Worm (Caenorhabditis elegans) whole organism, young adult: ENCODE measurements around the gene F48F5.8.

ENCODE experiments used
- B0019.2 ChIP-seq: fragments of 200-800 bp; sonication (Bioruptor generic); conservative IDR thresholded peaks from 2 replicates; pipeline ENCODE4 v1.3.6; 2022; ENCODE audit warnings: missing genetic modification reagents, missing genetic modification characterization, missing compliant biosample characterization
- C06A6.2 ChIP-seq: fragments of 200-800 bp; sonication (Bioruptor generic); conservative IDR thresholded peaks from 2 replicates; pipeline ENCODE4 v1.3.6; 2022; ENCODE audit warnings: missing genetic modification characterization, missing compliant biosample characterization
- D2030.7 ChIP-seq: fragments of 200-800 bp; sonication (Bioruptor generic); IDR thresholded peaks from 2 replicates; pipeline ENCODE4 v1.3.6; 2022; ENCODE audit warnings: missing genetic modification reagents, missing genetic modification characterization, missing compliant biosample characterization
- F10E7.11 ChIP-seq: sonication (generic microtip); optimal IDR thresholded peaks from 2 replicates; lab custom pipeline; 2017; ENCODE audit warnings: mild to moderate bottlenecking, missing genetic modification characterization, moderate library complexity, missing compliant biosample characterization
- F33H1.4 ChIP-seq: fragments of 200-800 bp; sonication (Bioruptor generic); IDR thresholded peaks from 2 replicates; pipeline ENCODE4 v1.3.6; 2022; ENCODE audit warnings: missing genetic modification reagents, missing genetic modification characterization, missing compliant biosample characterization
- F55B11.4 ChIP-seq: sonication (generic microtip); optimal IDR thresholded peaks from 2 replicates; lab custom pipeline; 2016; ENCODE audit warnings: missing compliant biosample characterization, missing genetic modification characterization, borderline replicate concordance; ENCODE audit not compliant: insufficient read depth
- F57A8.1 ChIP-seq: fragments of 200-800 bp; sonication (Bioruptor generic); optimal IDR thresholded peaks from 2 replicates; lab custom pipeline; 2018; ENCODE audit warnings: mild to moderate bottlenecking, missing genetic modification characterization, moderate library complexity, missing compliant biosample characterization
- K11D2.4 ChIP-seq: fragments of 200-800 bp; sonication (Bioruptor generic); IDR thresholded peaks from 2 replicates; pipeline ENCODE4 v1.3.6; 2022; ENCODE audit warnings: missing genetic modification reagents, missing genetic modification characterization, missing compliant biosample characterization
- K12H6.12 ChIP-seq: fragments of 200-800 bp; sonication (Bioruptor generic); optimal IDR thresholded peaks from 2 replicates; lab custom pipeline; 2018; ENCODE audit warnings: mild to moderate bottlenecking, missing genetic modification characterization, missing compliant biosample characterization
- Y67H2A.10 ChIP-seq: fragments of 200-800 bp; sonication (Bioruptor generic); conservative IDR thresholded peaks from 2 replicates; pipeline ENCODE4 v1.3.6; 2022; ENCODE audit warnings: missing genetic modification reagents, missing genetic modification characterization, missing compliant biosample characterization
- Y95B8A.8 ChIP-seq: fragments of 200-800 bp; sonication (Bioruptor generic); IDR thresholded peaks from 2 replicates; pipeline ENCODE4 v1.3.6; 2022; ENCODE audit warnings: missing genetic modification reagents, missing genetic modification characterization, missing compliant biosample characterization
- ZK185.1 ChIP-seq: sonication (generic microtip); optimal IDR thresholded peaks from 2 replicates; lab custom pipeline; 2016; ENCODE audit warnings: mild to moderate bottlenecking, missing genetic modification characterization, missing compliant biosample characterization; ENCODE audit not compliant: poor library complexity, severe bottlenecking
- aptf-2 ChIP-seq: fragments of 200-800 bp; sonication (Bioruptor generic); conservative IDR thresholded peaks from 2 replicates; pipeline ENCODE4 v1.3.6; 2022; ENCODE audit warnings: missing genetic modification reagents, missing genetic modification characterization, missing compliant biosample characterization
- aptf-3 ChIP-seq: fragments of 200-800 bp; sonication (Bioruptor generic); IDR thresholded peaks from 2 replicates; pipeline ENCODE4 v1.3.6; 2022; ENCODE audit warnings: missing genetic modification characterization, missing compliant biosample characterization
- attf-6 ChIP-seq: fragments of 200-800 bp; sonication (Bioruptor generic); IDR thresholded peaks from 2 replicates; pipeline ENCODE4 v1.3.6; 2022; ENCODE audit warnings: missing genetic modification reagents, missing genetic modification characterization, missing compliant biosample characterization
- bed-2 ChIP-seq: fragments of 200-800 bp; sonication (Bioruptor generic); IDR thresholded peaks from 2 replicates; pipeline ENCODE4 v1.3.6; 2022; ENCODE audit warnings: missing genetic modification reagents, missing genetic modification characterization, missing compliant biosample characterization
- cebp-2 ChIP-seq: fragments of 200-800 bp; sonication (Bioruptor generic); IDR thresholded peaks from 2 replicates; pipeline ENCODE4 v1.3.6; 2022; ENCODE audit warnings: missing genetic modification characterization, missing compliant biosample characterization
- ceh-40 ChIP-seq: fragments of 200-800 bp; sonication (Bioruptor generic); IDR thresholded peaks from 2 replicates; pipeline ENCODE4 v1.3.6; 2022; ENCODE audit warnings: missing genetic modification characterization, missing compliant biosample characterization
- ceh-91 ChIP-seq: fragments of 200-800 bp; sonication (Bioruptor generic); IDR thresholded peaks from 2 replicates; pipeline ENCODE4 v1.3.6; 2022; ENCODE audit warnings: missing genetic modification reagents, missing genetic modification characterization, missing compliant biosample characterization
- die-1 ChIP-seq: sonication (generic microtip); optimal IDR thresholded peaks from 2 replicates; lab custom pipeline; 2016; ENCODE audit warnings: missing genotype, mild to moderate bottlenecking, missing genetic modification characterization, missing compliant biosample characterization
- dox-1 ChIP-seq: fragments of 200-800 bp; sonication (Bioruptor generic); IDR thresholded peaks from 2 replicates; pipeline ENCODE4 v1.3.6; 2022; ENCODE audit warnings: missing genetic modification reagents, missing genetic modification characterization, missing compliant biosample characterization
- egl-18 ChIP-seq: fragments of 200-800 bp; sonication (Bioruptor generic); IDR thresholded peaks from 2 replicates; pipeline ENCODE4 v1.3.6; 2022; ENCODE audit warnings: missing genetic modification reagents, missing genetic modification characterization, missing compliant biosample characterization
- ekl-4 ChIP-seq: fragments of 200-800 bp; sonication (Bioruptor generic); IDR thresholded peaks from 2 replicates; pipeline ENCODE4 v1.3.6; 2022; ENCODE audit warnings: missing genetic modification reagents, missing genetic modification characterization, missing compliant biosample characterization
- gei-17 ChIP-seq: fragments of 200-800 bp; sonication (Bioruptor generic); optimal IDR thresholded peaks from 2 replicates; lab custom pipeline; 2018; ENCODE audit warnings: mild to moderate bottlenecking, missing genetic modification characterization, missing compliant biosample characterization
- hlh-12 ChIP-seq: sonication (generic microtip); optimal IDR thresholded peaks from 2 replicates; lab custom pipeline; 2016; ENCODE audit warnings: missing genetic modification characterization, missing compliant biosample characterization
- hlh-26 ChIP-seq: fragments of 200-800 bp; sonication (Bioruptor generic); conservative IDR thresholded peaks from 2 replicates; pipeline ENCODE4 v1.3.6; 2022; ENCODE audit warnings: missing genetic modification reagents, missing genetic modification characterization, missing compliant biosample characterization
- hsf-1 ChIP-seq: fragments of 200-800 bp; sonication (Bioruptor generic); IDR thresholded peaks from 2 replicates; pipeline ENCODE4 v1.3.6; 2022; ENCODE audit warnings: missing genetic modification reagents, missing genetic modification characterization, missing compliant biosample characterization
- let-607 ChIP-seq, 2 experiments: fragments of 200-800 bp in 1 of 2; sonication (Bioruptor generic) in 1 of 2; sonication (generic microtip) in 1 of 2; optimal IDR thresholded peaks; 2 replicates each; lab custom pipeline; 2016 to 2018; ENCODE audit warnings: mild to moderate bottlenecking in 2 of 2, missing compliant biosample characterization in 2 of 2, missing genetic modification characterization in 2 of 2, moderate library complexity in 2 of 2, missing genotype in 1 of 2
- lin-26 ChIP-seq: fragments of 200-800 bp; sonication (Bioruptor generic); IDR thresholded peaks from 2 replicates; pipeline ENCODE4 v1.3.6; 2022; ENCODE audit warnings: missing genetic modification reagents, missing genetic modification characterization, missing compliant biosample characterization
- lin-35 ChIP-seq, 3 experiments: fragments of 150-350 bp in 2 of 3; sonication (generic microtip) in 1 of 3; optimal IDR thresholded peaks; 2 replicates each; lab custom pipeline; 2014 to 2018; ENCODE audit warnings: missing biosample characterization in 3 of 3, missing genetic modification characterization in 3 of 3, missing genetic modification reagents in 3 of 3
- lin-54 ChIP-seq: fragments of 200-800 bp; sonication (Bioruptor generic); optimal IDR thresholded peaks from 2 replicates; lab custom pipeline; 2018; ENCODE audit warnings: mild to moderate bottlenecking, missing genetic modification characterization, missing compliant biosample characterization
- madf-3 ChIP-seq: fragments of 200-800 bp; sonication (Bioruptor generic); IDR thresholded peaks from 2 replicates; pipeline ENCODE4 v1.3.6; 2022; ENCODE audit warnings: missing genetic modification reagents, missing genetic modification characterization, missing compliant biosample characterization
- madf-8 ChIP-seq: fragments of 200-800 bp; sonication (Bioruptor generic); conservative IDR thresholded peaks from 2 replicates; pipeline ENCODE4 v1.3.6; 2022; ENCODE audit warnings: missing genetic modification reagents, missing genetic modification characterization, missing compliant biosample characterization
- nfya-1 ChIP-seq: sonication (generic microtip); optimal IDR thresholded peaks from 2 replicates; lab custom pipeline; 2017; ENCODE audit warnings: antibody characterized with exemption, missing compliant biosample characterization, missing genetic modification characterization, borderline replicate concordance; ENCODE audit not compliant: insufficient read depth
- nfya-2 ChIP-seq: fragments of 200-800 bp; sonication (Bioruptor generic); IDR thresholded peaks from 2 replicates; pipeline ENCODE4 v1.3.6; 2022; ENCODE audit warnings: missing genetic modification reagents, missing genetic modification characterization, missing compliant biosample characterization
- nfyb-1 ChIP-seq: fragments of 200-800 bp; sonication (Bioruptor generic); IDR thresholded peaks from 2 replicates; pipeline ENCODE4 v1.3.6; 2022; ENCODE audit warnings: missing genetic modification reagents, missing genetic modification characterization, missing compliant biosample characterization
- nhr-120 ChIP-seq: fragments of 200-800 bp; sonication (Bioruptor generic); IDR thresholded peaks from 2 replicates; pipeline ENCODE4 v1.3.6; 2022; ENCODE audit warnings: missing genetic modification characterization, missing compliant biosample characterization
- nhr-80 ChIP-seq: sonication (generic microtip); optimal IDR thresholded peaks from 2 replicates; lab custom pipeline; 2016; ENCODE audit warnings: missing genetic modification characterization, missing compliant biosample characterization
- pha-4 ChIP-seq: fragments of 150-350 bp; sonication (generic microtip); optimal IDR thresholded peaks from 2 replicates; lab custom pipeline; 2014; ENCODE audit warnings: missing biosample characterization, missing genetic modification reagents, missing genetic modification characterization
- rcor-1 ChIP-seq: fragments of 200-800 bp; sonication (Bioruptor generic); IDR thresholded peaks from 2 replicates; pipeline ENCODE4 v1.3.6; 2022; ENCODE audit warnings: missing genetic modification reagents, missing genetic modification characterization, missing compliant biosample characterization
- repo-1 ChIP-seq: sonication (generic microtip); optimal IDR thresholded peaks from 2 replicates; lab custom pipeline; 2017; ENCODE audit warnings: mild to moderate bottlenecking, missing genetic modification characterization, missing compliant biosample characterization
- sdz-38 ChIP-seq: sonication (generic microtip); optimal IDR thresholded peaks from 2 replicates; lab custom pipeline; 2016; ENCODE audit warnings: missing genotype, missing genetic modification characterization, missing compliant biosample characterization
- snpc-1.3 ChIP-seq: sonication (generic microtip); optimal IDR thresholded peaks from 2 replicates; lab custom pipeline; 2017; ENCODE audit warnings: missing genetic modification characterization, mild to moderate bottlenecking, missing compliant biosample characterization, antibody characterized with exemption, moderate library complexity, missing genotype, missing genetic modification reagents; ENCODE audit not compliant: insufficient read depth
- snpc-3.4 ChIP-seq: sonication (generic microtip); optimal IDR thresholded peaks from 2 replicates; lab custom pipeline; 2017; ENCODE audit warnings: missing genetic modification characterization, mild to moderate bottlenecking, missing compliant biosample characterization, antibody characterized with exemption, moderate library complexity, missing genotype, missing genetic modification reagents
- unc-62 ChIP-seq: fragments of 150-350 bp; optimal IDR thresholded peaks from 2 replicates; lab custom pipeline; 2014; ENCODE audit warnings: missing biosample characterization, missing genetic modification reagents, missing genetic modification characterization
- ztf-6 ChIP-seq: fragments of 200-800 bp; sonication (Bioruptor generic); IDR thresholded peaks from 2 replicates; pipeline ENCODE4 v1.3.6; 2022; ENCODE audit warnings: missing genetic modification reagents, missing genetic modification characterization, missing compliant biosample characterization

F48F5.8 gene

DNA sequence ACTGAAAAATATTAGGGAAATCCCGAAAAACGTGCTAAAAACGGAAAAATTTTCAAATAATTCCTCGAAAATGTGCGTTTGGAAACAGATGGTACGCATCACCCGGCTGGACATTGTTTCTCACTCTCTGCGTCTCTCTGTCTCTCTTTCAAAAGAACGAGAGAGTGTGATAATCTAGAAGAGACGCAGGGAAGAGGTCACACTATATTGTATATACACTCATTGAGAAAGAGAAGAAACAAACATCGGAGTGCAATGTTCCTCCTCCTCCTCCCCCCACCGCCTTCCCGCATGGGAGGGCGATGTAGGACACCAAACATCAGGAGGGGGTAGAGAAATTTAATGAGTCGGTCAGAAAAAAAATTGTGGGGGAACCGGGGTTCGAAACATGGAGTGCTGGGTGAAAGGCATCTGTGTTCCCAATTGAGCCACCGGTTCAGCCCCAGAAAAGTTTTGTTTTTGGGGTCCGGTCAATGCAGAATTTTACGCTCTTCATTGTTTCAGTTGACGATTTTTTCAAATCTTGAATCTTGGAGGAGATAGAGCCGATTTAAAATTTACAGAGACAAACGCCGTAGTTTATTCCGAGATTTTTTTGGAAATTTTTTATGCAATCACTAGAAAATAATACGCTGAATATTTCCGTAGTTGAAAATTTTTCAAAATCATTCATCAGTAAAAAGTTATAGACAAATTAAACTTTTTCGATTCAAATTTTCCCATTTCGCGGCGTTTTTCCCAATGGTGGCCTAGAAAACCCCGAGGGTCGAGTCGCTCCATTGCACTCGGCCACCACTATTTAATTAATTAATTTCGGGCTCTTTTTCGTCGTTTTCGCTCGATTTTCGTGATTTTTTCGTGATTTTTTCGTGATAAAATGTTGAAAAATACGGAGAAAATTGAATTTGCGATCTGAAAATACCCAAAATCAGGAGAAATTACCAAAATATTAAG is 636 bp upstream of the F48F5.8 start (continued):
- TF ChIP-seq gei-17 (GFP tag; lab: Kevin White, UChicago) (no peak), C06A6.2 (GFP tag; lab: Robert Waterston, UW) (no peak), snpc-1.3 (tag; lab: Kevin White, UChicago) (no peak), ztf-6 (GFP tag; lab: Robert Waterston, UW) (no peak), unc-62 (GFP tag; lab: Kevin White, UChicago) (peak; percentile 23), lin-26 (GFP tag; lab: Robert Waterston, UW) (0 out of 2 replicates have a peak, but pooled peaks have one; percentile 41), hsf-1 (GFP tag; lab: Robert Waterston, UW) (no peak), B0019.2 (GFP tag; lab: Robert Waterston, UW) (no peak), ceh-91 (GFP tag; lab: Robert Waterston, UW) (peak; percentile 29; the same call in 1 of the 2 replicates), ZK185.1 (no peak), cebp-2 (GFP tag; lab: Robert Waterston, UW) (no peak), hlh-12 (tag; lab: Kevin White, UChicago) (no peak), K11D2.4 (GFP tag; lab: Robert Waterston, UW) (no peak), madf-3 (GFP tag; lab: Robert Waterston, UW) (no peak), F55B11.4 (tag; lab: Kevin White, UChicago) (no peak), madf-8 (GFP tag; lab: Robert Waterston, UW) (no peak), aptf-3 (no peak), nfyb-1 (GFP tag; lab: Robert Waterston, UW) (no peak), D2030.7 (GFP tag; lab: Robert Waterston, UW) (peak; percentile 45; the same call in 1 of the 2 replicates), ekl-4 (GFP tag; lab: Robert Waterston, UW) (no peak), hlh-26 (GFP tag; lab: Robert Waterston, UW) (no peak), nhr-80 (peak; percentile 37), let-607 (tag; optimal IDR thresholded peaks at IDR 0.05; lab: Kevin White, UChicago) (no peak), lin-35 (GFP tag; optimal IDR thresholded peaks at IDR 0.05; lab: Kevin White, UChicago) (peak in 1 of 3 experiments; percentile 51), lin-54 (peak; percentile 77), rcor-1 (GFP tag; lab: Robert Waterston, UW) (no peak), repo-1 (tag; lab: Kevin White, UChicago) (no peak), pha-4 (tag; lab: Kevin White, UChicago) (no peak), Y67H2A.10 (GFP tag; lab: Robert Waterston, UW) (no peak), ceh-40 (no peak), aptf-2 (GFP tag; lab: Robert Waterston, UW) (no peak), K12H6.12 (tag; lab: Kevin White, UChicago) (no peak), snpc-3.4 (no peak), attf-6 (GFP tag; lab: Robert Waterston, UW) (no peak), F10E7.11 (no peak), sdz-38 (tag; lab: Kevin White, UChicago) (no peak), nhr-120 (no peak), bed-2 (GFP tag; lab: Robert Waterston, UW) (no peak), nfya-2 (GFP tag; lab: Robert Waterston, UW) (no peak), dox-1 (peak; percentile 5; the same call in 1 of the 2 replicates), Y95B8A.8 (no peak), egl-18 (GFP tag; lab: Robert Waterston, UW) (no peak), F33H1.4 (no peak), die-1 (tag; lab: Kevin White, UChicago) (no peak), nfya-1 (tag; lab: Kevin White, UChicago) (no peak), F57A8.1 (no peak)
